Fruit fly (Drosophila melanogaster): ENCODE results near the gene CG33644.
A peak's percentile ranks its signal among the peaks of the same experiment; 100 is the strongest.

CG33644 gene

DNA sequence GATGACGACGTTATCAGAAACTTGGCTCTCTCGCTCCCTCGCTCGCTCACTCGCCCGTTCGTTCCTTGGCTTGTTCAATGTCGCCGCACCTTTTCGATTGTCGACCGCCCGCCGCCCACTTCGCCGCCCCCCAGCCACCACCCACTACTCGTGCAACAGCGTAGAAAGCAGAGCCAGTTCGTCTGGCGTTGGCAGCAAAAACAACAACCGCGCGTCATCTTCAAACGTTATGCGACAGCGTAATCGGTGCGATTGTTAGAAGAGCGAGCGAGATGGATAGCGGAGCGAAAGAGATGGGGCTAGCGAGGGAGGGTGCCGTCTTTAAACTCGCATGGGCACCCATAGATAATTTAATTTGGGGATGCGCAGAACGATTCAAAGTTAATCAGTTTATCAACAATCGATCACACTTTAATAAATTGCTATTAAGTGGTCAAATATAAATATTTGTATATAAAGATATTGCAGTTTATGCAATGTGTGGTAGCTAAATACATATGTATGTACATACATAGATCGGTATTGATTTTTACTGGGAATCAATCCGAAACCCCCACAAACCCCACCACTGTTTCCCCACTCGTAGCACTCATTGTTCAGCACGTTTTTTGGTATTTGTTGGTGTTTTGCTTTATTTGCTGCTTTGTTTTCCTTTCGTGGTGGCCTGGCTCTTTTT lies 17.5 kb upstream of the CG33644 start (continued):
- TF ChIP-seq CG15011 (GFP tag; optimal IDR thresholded peaks at IDR 0.05) (no peak), CG3847 (GFP tag; IDR thresholded peaks at IDR 0.05) (peak; percentile 65), CkIIα-i1 (GFP tag; IDR thresholded peaks at IDR 0.05) (no peak), GATAe (GFP tag; conservative IDR thresholded peaks at IDR 0.05) (no peak), CG1529 (GFP tag; optimal IDR thresholded peaks at IDR 0.05) (peak; percentile 4), Gug (GFP tag; IDR thresholded peaks at IDR 0.05) (peak; percentile 60; the same call in 1 of the 4 replicates), chinmo (GFP tag; IDR thresholded peaks at IDR 0.05; ENCODE audit: partially characterized antibody) (peak; percentile 99), nerfin-1 (tag; optimal IDR thresholded peaks at IDR 0.05) (peak; percentile 7), mirr (GFP tag; optimal IDR thresholded peaks at IDR 0.05) (peak; percentile 78), ind (GFP tag; optimal IDR thresholded peaks at IDR 0.05) (peak; percentile 56), CG11696 (GFP tag; IDR thresholded peaks at IDR 0.05) (no peak), BtbVII (GFP tag; optimal IDR thresholded peaks at IDR 0.05) (peak; percentile 33), CG6854 (GFP tag; optimal IDR thresholded peaks at IDR 0.05) (peak; percentile 62), CG11504 (tag; optimal IDR thresholded peaks at IDR 0.05) (peak; percentile 26), pzg (GFP tag; optimal IDR thresholded peaks at IDR 0.05) (no peak), Hand (GFP tag; optimal IDR thresholded peaks at IDR 0.05) (peak; percentile 30), CG8944 (GFP tag; optimal IDR thresholded peaks at IDR 0.05) (no peak), shn (GFP tag; optimal IDR thresholded peaks at IDR 0.05) (no peak), vvl (GFP tag; IDR thresholded peaks at IDR 0.05) (no peak; the same call in none of the 2 replicates), jing (GFP tag; optimal IDR thresholded peaks at IDR 0.05) (peak; percentile 13), pum (GFP tag; optimal IDR thresholded peaks at IDR 0.05) (no peak), CG1832 (GFP tag; optimal IDR thresholded peaks at IDR 0.05) (peak; percentile 84), CG2199 (GFP tag; IDR thresholded peaks at IDR 0.05) (no peak), CG11398 (GFP tag; optimal IDR thresholded peaks at IDR 0.05) (no peak), CG31441 (GFP tag; IDR thresholded peaks at IDR 0.05) (peak; percentile 49; the same call in 1 of the 2 replicates), kni (GFP tag; optimal IDR thresholded peaks at IDR 0.05) (peak; percentile 15), Chrac-16 (GFP tag; optimal IDR thresholded peaks at IDR 0.05) (peak; percentile 36), bbx (GFP tag; IDR thresholded peaks at IDR 0.05; ENCODE audit: partially characterized antibody) (no peak), Oaz (GFP tag; IDR thresholded peaks at IDR 0.05) (no peak), CG17328 (GFP tag; IDR thresholded peaks at IDR 0.05) (no peak), sens (GFP tag) (no peak), da (GFP tag; optimal IDR thresholded peaks at IDR 0.05) (no peak), sim (GFP tag; IDR thresholded peaks at IDR 0.05) (no peak), cas (GFP tag; IDR thresholded peaks at IDR 0.05) (0 out of 2 replicates have a peak, but pooled peaks have one; percentile 24), Gsc (GFP tag; IDR thresholded peaks at IDR 0.05) (no peak), CG33213 (GFP tag; optimal IDR thresholded peaks at IDR 0.05) (no peak), ash1 (GFP tag; optimal IDR thresholded peaks at IDR 0.05) (no peak), CG6254 (GFP tag; optimal IDR thresholded peaks at IDR 0.05) (peak; percentile 17), CG10209 (GFP tag; optimal IDR thresholded peaks at IDR 0.05) (peak; percentile 76), crp (GFP tag; optimal IDR thresholded peaks at IDR 0.05) (no peak), CG15073 (GFP tag; optimal IDR thresholded peaks at IDR 0.05) (peak; percentile 13), Doc2 (GFP tag; IDR thresholded peaks at IDR 0.05) (no peak), Taf1 (GFP tag; IDR thresholded peaks at IDR 0.05) (peak; percentile 63; the same call in 1 of the 2 replicates), prd (optimal IDR thresholded peaks at IDR 0.05) (no peak), prd (GFP tag; IDR thresholded peaks at IDR 0.05) (peak; percentile 72), CG12155 (GFP tag; optimal IDR thresholded peaks at IDR 0.05) (peak; percentile 14), Dek (tag; optimal IDR thresholded peaks at IDR 0.05) (peak; percentile 44), dpn (GFP tag; optimal IDR thresholded peaks at IDR 0.05) (peak in 1 of 2 experiments; percentile 26), CG34376 (GFP tag; optimal IDR thresholded peaks at IDR 0.05) (peak; percentile 18), en (GFP tag; optimal IDR thresholded peaks at IDR 0.05) (no peak)

Data from whole organism, embryonic.